Worm (Caenorhabditis elegans): ENCODE data around the gene nhr-48.
A peak's percentile ranks its signal among the peaks of the same experiment; 100 is the strongest.

Gene nhr-48

DNA sequence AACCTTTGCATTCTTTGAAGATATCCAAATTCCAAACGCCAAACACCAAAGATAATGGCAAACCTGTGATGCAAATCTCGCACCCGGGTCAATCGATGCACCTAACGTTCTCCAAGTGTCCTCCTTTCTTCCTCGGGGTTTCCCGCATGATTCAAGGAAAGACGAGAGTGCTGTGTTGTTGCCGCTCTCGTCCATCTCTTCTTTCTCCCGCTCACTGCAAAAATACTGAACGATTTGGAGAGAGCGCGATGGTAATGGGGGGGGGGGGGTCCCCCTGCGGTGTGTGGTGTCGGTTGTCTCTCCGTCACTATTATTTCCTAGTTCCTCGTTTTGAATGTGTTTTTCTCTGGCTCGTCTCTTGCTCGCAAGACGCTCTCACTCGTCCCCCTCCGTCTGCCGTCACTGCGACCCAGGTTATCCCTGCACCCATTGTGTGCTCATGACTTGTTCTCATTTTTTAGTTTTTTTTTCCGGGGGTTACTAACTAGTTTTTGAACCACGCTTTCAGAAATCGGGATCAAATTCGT, 584 bp upstream of the nhr-48 start (continued):
- TF ChIP-seq ceh-9 (tag; optimal IDR thresholded peaks at IDR 0.05) (no peak), madf-2 (tag; optimal IDR thresholded peaks at IDR 0.05) (peak; percentile 31), ceh-31 (tag; optimal IDR thresholded peaks at IDR 0.05) (peak; percentile 97), ceh-24 (tag; optimal IDR thresholded peaks at IDR 0.05) (no peak), pha-2 (tag; optimal IDR thresholded peaks at IDR 0.05) (peak; percentile 50), pat-9 (tag; optimal IDR thresholded peaks at IDR 0.05) (peak; percentile 17), hlh-13 (GFP tag; optimal IDR thresholded peaks at IDR 0.05) (no peak), ceh-19 (GFP tag; optimal IDR thresholded peaks at IDR 0.05) (peak; percentile 83), hlh-8 (tag; optimal IDR thresholded peaks at IDR 0.05) (no peak), Y22D7AL.16 (tag; optimal IDR thresholded peaks at IDR 0.05) (no peak), ttx-3 (tag; optimal IDR thresholded peaks at IDR 0.05) (peak; percentile 47), lim-6 (tag; optimal IDR thresholded peaks at IDR 0.05) (no peak), ahr-1 (tag; optimal IDR thresholded peaks at IDR 0.05) (no peak), unc-86 (tag; optimal IDR thresholded peaks at IDR 0.05) (no peak), nhr-11 (tag; optimal IDR thresholded peaks at IDR 0.05) (no peak), hlh-15 (tag; optimal IDR thresholded peaks at IDR 0.05) (no peak), ceh-18 (tag; optimal IDR thresholded peaks at IDR 0.05) (peak; percentile 94), hlh-30 (tag; optimal IDR thresholded peaks at IDR 0.05; ENCODE audit: insufficient read depth) (peak; percentile 85), F13H6.1 (tag; optimal IDR thresholded peaks at IDR 0.05) (peak; percentile 92), tbx-2 (tag; optimal IDR thresholded peaks at IDR 0.05) (peak; percentile 94), unc-42 (tag; optimal IDR thresholded peaks at IDR 0.05) (peak; percentile 76), dmd-4 (tag; optimal IDR thresholded peaks at IDR 0.05; ENCODE audit: borderline replicate concordance) (no peak), elt-4 (tag; optimal IDR thresholded peaks at IDR 0.05) (no peak), che-1 (tag; optimal IDR thresholded peaks at IDR 0.05) (no peak), zip-5 (tag; optimal IDR thresholded peaks at IDR 0.05) (no peak), C38D4.7 (GFP tag; optimal IDR thresholded peaks at IDR 0.05) (no peak), ceh-6 (GFP tag; optimal IDR thresholded peaks at IDR 0.05) (no peak)

DNA sequence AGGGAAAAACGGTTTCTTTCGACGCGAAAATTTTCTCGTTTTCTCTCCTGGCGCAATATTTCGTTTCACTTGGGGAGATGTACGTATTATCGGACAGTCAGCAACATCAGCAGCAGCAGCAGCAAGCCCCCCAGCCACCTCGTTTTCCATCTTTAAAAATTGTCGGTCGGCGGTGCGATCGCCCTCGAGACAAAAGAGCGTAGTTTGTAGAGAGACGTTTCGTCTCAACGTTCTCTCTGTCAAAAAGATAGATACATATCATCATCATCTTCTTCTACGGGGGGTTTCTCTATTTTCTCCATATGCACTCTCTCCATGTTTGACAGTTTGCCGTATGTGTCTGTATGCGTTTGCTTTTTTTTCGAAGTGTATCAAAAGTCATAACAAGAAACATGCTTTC, 1.6 kb downstream of the nhr-48 start:
- TF ChIP-seq pat-9 (tag; optimal IDR thresholded peaks at IDR 0.05) (no peak), ama-1 (optimal IDR thresholded peaks at IDR 0.05) (no peak), zip-5 (tag; optimal IDR thresholded peaks at IDR 0.05) (no peak), ceh-14 (tag; optimal IDR thresholded peaks at IDR 0.05) (no peak), mec-3 (tag; optimal IDR thresholded peaks at IDR 0.05; ENCODE audit: borderline replicate concordance) (no peak), hlh-30 (tag; optimal IDR thresholded peaks at IDR 0.05; ENCODE audit: insufficient read depth) (no peak), eyg-1 (tag; optimal IDR thresholded peaks at IDR 0.05) (no peak), hlh-6 (tag; optimal IDR thresholded peaks at IDR 0.05) (no peak), pha-2 (tag; optimal IDR thresholded peaks at IDR 0.05) (no peak), ceh-22 (tag; optimal IDR thresholded peaks at IDR 0.05) (no peak), ttx-3 (tag; optimal IDR thresholded peaks at IDR 0.05) (no peak), lin-11 (tag; optimal IDR thresholded peaks at IDR 0.05) (no peak), npax-4 (tag; optimal IDR thresholded peaks at IDR 0.05) (no peak)

DNA sequence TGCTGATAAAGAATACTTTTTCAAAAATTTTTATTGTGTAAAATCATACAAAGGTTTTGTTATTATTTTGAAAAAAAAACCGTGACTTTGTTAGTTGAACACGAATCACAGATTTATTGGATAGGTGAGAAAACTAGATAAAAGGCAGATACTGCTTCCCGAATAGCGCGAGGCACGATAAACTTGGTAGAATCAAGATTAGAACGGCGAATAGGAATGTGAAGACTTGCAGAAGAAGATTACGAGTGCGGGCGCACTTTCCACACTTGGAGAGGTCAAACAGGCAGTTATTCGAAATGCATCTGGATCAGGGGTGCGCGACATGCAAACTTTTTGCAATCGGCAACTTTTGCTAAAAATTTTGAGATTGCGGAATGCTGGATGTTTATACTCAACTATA, 5.2 kb downstream of the nhr-48 start:
- no peak for TF ChIP-seq tbx-2 (tag; optimal IDR thresholded peaks at IDR 0.05)
- TF ChIP-seq F13H6.1 (tag; optimal IDR thresholded peaks at IDR 0.05), result no peak
- TF ChIP-seq eyg-1 (tag; optimal IDR thresholded peaks at IDR 0.05), result no peak
- TF ChIP-seq che-1 (tag; optimal IDR thresholded peaks at IDR 0.05), result no peak

DNA sequence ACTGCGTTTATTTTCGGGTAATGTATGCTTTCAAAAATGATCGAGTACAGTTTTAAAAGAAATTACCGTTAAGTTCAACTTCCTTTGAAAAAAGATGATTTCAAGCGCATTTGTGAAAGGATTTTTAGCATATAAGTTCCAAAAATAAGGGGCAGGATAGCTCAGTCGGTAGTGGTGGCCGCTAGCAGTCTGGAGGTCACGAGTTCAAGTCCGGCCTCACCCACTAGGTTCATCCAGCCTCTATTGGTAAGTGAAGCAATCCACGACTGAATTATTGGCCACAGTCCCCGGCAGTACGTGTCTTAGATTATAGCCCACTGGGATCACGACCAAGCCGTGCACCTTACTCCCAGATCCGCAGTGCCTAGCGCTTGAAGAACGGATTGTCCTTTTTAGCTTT, 9.0 kb downstream of the nhr-48 start:
- TF ChIP-seq syd-9 (tag; optimal IDR thresholded peaks at IDR 0.05), result no peak
- TF ChIP-seq nhr-232 (tag; optimal IDR thresholded peaks at IDR 0.05), result no peak
- no peak for TF ChIP-seq unc-42 (tag; optimal IDR thresholded peaks at IDR 0.05)
- no peak for TF ChIP-seq ztf-16 (tag; optimal IDR thresholded peaks at IDR 0.05)
- TF ChIP-seq odd-2 (tag; optimal IDR thresholded peaks at IDR 0.05), result no peak
- no peak for TF ChIP-seq Y22D7AL.16 (tag; optimal IDR thresholded peaks at IDR 0.05)
- TF ChIP-seq ceh-19 (GFP tag; optimal IDR thresholded peaks at IDR 0.05), result no peak
- no peak for TF ChIP-seq ets-4 (tag; optimal IDR thresholded peaks at IDR 0.05)
- no peak for TF ChIP-seq mec-3 (tag; optimal IDR thresholded peaks at IDR 0.05; ENCODE audit: borderline replicate concordance)
- no peak for TF ChIP-seq pros-1 (tag; optimal IDR thresholded peaks at IDR 0.05)
- no peak for TF ChIP-seq unc-3 (GFP tag; conservative IDR thresholded peaks at IDR 0.05)
- no peak for TF ChIP-seq unc-3 (tag; optimal IDR thresholded peaks at IDR 0.05)
- TF ChIP-seq ttx-3 (tag; optimal IDR thresholded peaks at IDR 0.05), result no peak
- no peak for TF ChIP-seq ama-1 (optimal IDR thresholded peaks at IDR 0.05)
- TF ChIP-seq sox-2 (GFP tag; IDR thresholded peaks at IDR 0.05), result no peak

Measured in whole organism, late embryonic.